Fruit fly (Drosophila melanogaster) whole organism, embryonic: Measurements from ENCODE around the gene Bx.

Experiments used
- B-H1 ChIP-seq: fragments of 200-800 bp; sonication (Bioruptor generic); IDR thresholded peaks from 3 replicates; pipeline ENCODE4 v1.3.6; 2022; ENCODE audit warnings: missing biosample characterization, missing genetic modification characterization
- Bteb2 ChIP-seq: fragments of 200-800 bp; sonication (Bioruptor generic); optimal IDR thresholded peaks from 2 replicates; lab custom pipeline; 2016; ENCODE audit warnings: missing biosample characterization, missing genetic modification characterization
- CG10209 ChIP-seq: fragments of 200-800 bp; sonication (Bioruptor generic); optimal IDR thresholded peaks from 3 replicates; lab custom pipeline; 2017; ENCODE audit warnings: missing biosample characterization, mild to moderate bottlenecking, missing genetic modification characterization, missing genetic modification reagents
- CG10431 ChIP-seq: fragments of 200-800 bp; sonication (Bioruptor generic); optimal IDR thresholded peaks from 3 replicates; lab custom pipeline; 2018; ENCODE audit warnings: missing biosample characterization, mild to moderate bottlenecking, missing genetic modification characterization
- CG11504 ChIP-seq: fragments of 200-800 bp; sonication (Bioruptor generic); optimal IDR thresholded peaks from 3 replicates; lab custom pipeline; 2019; ENCODE audit warnings: missing biosample characterization, mild to moderate bottlenecking, missing genetic modification characterization, moderate library complexity
- CG11723 ChIP-seq: fragments of 200-800 bp; sonication (Bioruptor generic); optimal IDR thresholded peaks from 2 replicates; lab custom pipeline; 2017; ENCODE audit warnings: missing biosample characterization, mild to moderate bottlenecking, missing genetic modification characterization
- CG12071 ChIP-seq: fragments of 200-800 bp; sonication (Bioruptor generic); optimal IDR thresholded peaks from 3 replicates; lab custom pipeline; 2018; ENCODE audit warnings: missing biosample characterization, mild to moderate bottlenecking, missing genetic modification characterization
- CG12155 ChIP-seq: fragments of 200-800 bp; sonication (Bioruptor generic); optimal IDR thresholded peaks from 3 replicates; lab custom pipeline; 2016; ENCODE audit warnings: missing biosample characterization, missing genetic modification characterization
- CG12659 ChIP-seq: fragments of 200-800 bp; sonication (Bioruptor generic); optimal IDR thresholded peaks from 3 replicates; lab custom pipeline; 2017; ENCODE audit warnings: mild to moderate bottlenecking, missing biosample characterization, missing genetic modification reagents, missing genetic modification characterization
- CG1602 ChIP-seq: fragments of 200-800 bp; sonication (Bioruptor generic); optimal IDR thresholded peaks from 3 replicates; lab custom pipeline; 2016; ENCODE audit warnings: missing biosample characterization, missing genetic modification characterization
- CG1792 ChIP-seq: fragments of 200-800 bp; sonication (Bioruptor generic); optimal IDR thresholded peaks from 2 replicates; lab custom pipeline; 2016; ENCODE audit warnings: missing biosample characterization, missing genetic modification characterization
- CG18262 ChIP-seq: fragments of 200-800 bp; optimal IDR thresholded peaks from 3 replicates; lab custom pipeline; 2019; ENCODE audit warnings: missing biosample characterization, mild to moderate bottlenecking, missing genetic modification characterization, moderate library complexity
- CG32532 ChIP-seq: fragments of 200-800 bp; sonication (Bioruptor generic); IDR thresholded peaks from 2 replicates; pipeline ENCODE4 v1.3.6; 2022; ENCODE audit warnings: missing biosample characterization, missing genetic modification characterization
- CG3281 ChIP-seq: fragments of 200-800 bp; sonication (Bioruptor generic); optimal IDR thresholded peaks from 3 replicates; lab custom pipeline; 2017; ENCODE audit warnings: missing biosample characterization, mild to moderate bottlenecking, missing genetic modification characterization
- CG33557 ChIP-seq: fragments of 200-800 bp; sonication (Bioruptor generic); optimal IDR thresholded peaks from 2 replicates; lab custom pipeline; 2019; ENCODE audit warnings: missing biosample characterization, mild to moderate bottlenecking, missing genetic modification characterization, moderate library complexity
- Camta ChIP-seq: fragments of 200-800 bp; sonication (Bioruptor generic); optimal IDR thresholded peaks from 2 replicates; lab custom pipeline; 2016; ENCODE audit warnings: missing biosample characterization, missing genetic modification characterization
- D ChIP-seq, 2 experiments: fragments of 200-800 bp in 1 of 2; fragments of >200 bp in 1 of 2; sonication (Bioruptor generic) in 1 of 2; optimal IDR thresholded peaks; 2 replicates in 1 of 2; 3 replicates in 1 of 2; lab custom pipeline; 2017; ENCODE audit warnings: mild to moderate bottlenecking in 1 of 2, missing biosample characterization in 1 of 2, missing genetic modification characterization in 1 of 2, missing genetic modification reagents in 1 of 2
- Dref ChIP-seq: fragments of 200-800 bp; sonication (Bioruptor generic); IDR thresholded peaks from 2 replicates; pipeline ENCODE4 v1.3.6; 2022; ENCODE audit warnings: missing biosample characterization, missing genetic modification characterization
- Gug ChIP-seq: fragments of 200-800 bp; sonication (Bioruptor generic); IDR thresholded peaks from 4 replicates; pipeline ENCODE4 v1.3.6; 2022; ENCODE audit warnings: missing biosample characterization, missing genetic modification characterization
- Hand ChIP-seq: fragments of 200-800 bp; sonication (Bioruptor generic); optimal IDR thresholded peaks from 2 replicates; lab custom pipeline; 2017; ENCODE audit warnings: mild to moderate bottlenecking, missing biosample characterization, missing genetic modification reagents, missing genetic modification characterization
- Lhr ChIP-seq: fragments of 200-800 bp; sonication (Bioruptor generic); optimal IDR thresholded peaks from 3 replicates; lab custom pipeline; 2017; ENCODE audit warnings: mild to moderate bottlenecking, missing biosample characterization, missing genetic modification reagents, missing genetic modification characterization
- Mrtf ChIP-seq: fragments of 200-800 bp; sonication (Bioruptor generic); IDR thresholded peaks from 3 replicates; pipeline ENCODE4 v1.3.6; 2022; ENCODE audit warnings: missing biosample characterization, missing genetic modification characterization
- NFAT ChIP-seq: fragments of 200-800 bp; sonication (Bioruptor generic); IDR thresholded peaks from 2 replicates; pipeline ENCODE4 v1.3.6; 2022; ENCODE audit warnings: missing biosample characterization, missing genetic modification characterization
- NfI ChIP-seq: fragments of 200-800 bp; sonication (Bioruptor generic); optimal IDR thresholded peaks from 3 replicates; lab custom pipeline; 2018; ENCODE audit warnings: missing biosample characterization, mild to moderate bottlenecking, missing genetic modification characterization, moderate library complexity
- Oaz ChIP-seq: fragments of 200-800 bp; sonication (Bioruptor generic); IDR thresholded peaks from 2 replicates; pipeline ENCODE4 v1.3.6; 2022; ENCODE audit warnings: missing biosample characterization, missing genetic modification characterization
- Pdp1 ChIP-seq, 2 experiments: fragments of 200-800 bp; sonication (Bioruptor generic); optimal IDR thresholded peaks; 3 replicates each; lab custom pipeline; 2016; ENCODE audit warnings: missing biosample characterization in 2 of 2, missing genetic modification characterization in 2 of 2, mild to moderate bottlenecking in 1 of 2, moderate library complexity in 1 of 2
- Sox100B ChIP-seq: fragments of 200-800 bp; sonication (Bioruptor generic); optimal IDR thresholded peaks from 3 replicates; lab custom pipeline; 2018; ENCODE audit warnings: missing biosample characterization, mild to moderate bottlenecking, missing genetic modification characterization
- Sry-δ ChIP-seq: fragments of 200-800 bp; sonication (Bioruptor generic); optimal IDR thresholded peaks from 2 replicates; lab custom pipeline; 2016; ENCODE audit warnings: missing biosample characterization, missing genetic modification characterization
- amos ChIP-seq: fragments of 200-800 bp; sonication (Bioruptor generic); IDR thresholded peaks from 2 replicates; pipeline ENCODE4 v1.3.6; 2022; ENCODE audit warnings: missing biosample characterization, missing genetic modification characterization; ENCODE audit not compliant: partially characterized antibody
- az2 ChIP-seq: fragments of 200-800 bp; sonication (Bioruptor generic); optimal IDR thresholded peaks from 3 replicates; lab custom pipeline; 2016; ENCODE audit warnings: missing biosample characterization, missing genetic modification characterization
- caup ChIP-seq: fragments of 200-800 bp; sonication (Bioruptor generic); optimal IDR thresholded peaks from 3 replicates; lab custom pipeline; 2017; ENCODE audit warnings: missing biosample characterization, mild to moderate bottlenecking, missing genetic modification characterization, moderate library complexity; ENCODE audit not compliant: severe bottlenecking
- chm ChIP-seq: fragments of 200-800 bp; sonication (Bioruptor generic); IDR thresholded peaks from 2 replicates; pipeline ENCODE4 v1.3.6; 2022; ENCODE audit warnings: missing biosample characterization, missing genetic modification characterization
- crol ChIP-seq: fragments of 200-800 bp; sonication (Bioruptor generic); IDR thresholded peaks from 2 replicates; pipeline ENCODE4 v1.3.6; 2022; ENCODE audit warnings: missing biosample characterization, missing genetic modification characterization
- esg ChIP-seq: fragments of 200-800 bp; sonication (Bioruptor generic); conservative IDR thresholded peaks from 2 replicates; pipeline ENCODE4 v1.3.6; 2022; ENCODE audit warnings: missing biosample characterization, missing genetic modification characterization
- gem ChIP-seq: fragments of 200-800 bp; sonication (Bioruptor generic); optimal IDR thresholded peaks from 2 replicates; lab custom pipeline; 2019; ENCODE audit warnings: missing biosample characterization, mild to moderate bottlenecking, missing genetic modification characterization, moderate library complexity
- grn ChIP-seq: fragments of 200-800 bp; sonication (Bioruptor generic); optimal IDR thresholded peaks from 3 replicates; lab custom pipeline; 2017; ENCODE audit warnings: missing biosample characterization, missing genetic modification characterization
- gro ChIP-seq: fragments of 200-800 bp; sonication (Bioruptor generic); optimal IDR thresholded peaks from 2 replicates; lab custom pipeline; 2016; ENCODE audit warnings: missing biosample characterization, missing genetic modification characterization
- hkb ChIP-seq, 2 experiments: fragments of 200-800 bp in 1 of 2; fragments of >200 bp in 1 of 2; sonication (Bioruptor generic) in 1 of 2; IDR thresholded peaks in 1 of 2; optimal IDR thresholded peaks in 1 of 2; 2 replicates each; pipeline versions ENCODE4 v1.3.6 to Lab custom; 2017 to 2022; ENCODE audit warnings: missing biosample characterization in 1 of 2, missing genetic modification characterization in 1 of 2
- lab ChIP-seq: fragments of 200-800 bp; sonication (Bioruptor generic); optimal IDR thresholded peaks from 3 replicates; lab custom pipeline; 2017; ENCODE audit warnings: missing biosample characterization, missing genetic modification characterization, mild to moderate bottlenecking, moderate library complexity, missing genetic modification reagents
- odd ChIP-seq: fragments of 200-800 bp; sonication (Bioruptor generic); optimal IDR thresholded peaks from 2 replicates; lab custom pipeline; 2017; ENCODE audit warnings: missing biosample characterization, mild to moderate bottlenecking, missing genetic modification characterization
- otp ChIP-seq: fragments of 200-800 bp; sonication (Bioruptor generic); IDR thresholded peaks from 3 replicates; pipeline ENCODE4, ENCODE4 v1.3.6; 2022; ENCODE audit warnings: missing biosample characterization, missing genetic modification characterization
- pfk ChIP-seq: fragments of 200-800 bp; sonication (Bioruptor generic); optimal IDR thresholded peaks from 2 replicates; lab custom pipeline; 2018; ENCODE audit warnings: missing biosample characterization, mild to moderate bottlenecking, missing genetic modification characterization, moderate library complexity
- prd ChIP-seq, 3 experiments: fragments of >200 bp in 2 of 3; fragments of 200-800 bp in 1 of 3; sonication (Bioruptor generic) in 1 of 3; optimal IDR thresholded peaks in 2 of 3; IDR thresholded peaks in 1 of 3; 2 replicates in 2 of 3; 3 replicates in 1 of 3; pipeline versions ENCODE4 v1.3.6 to Lab custom; 2017 to 2022; ENCODE audit warnings: missing biosample characterization in 1 of 3, missing genetic modification characterization in 1 of 3
- sima ChIP-seq: fragments of 200-800 bp; sonication (Bioruptor generic); optimal IDR thresholded peaks from 2 replicates; lab custom pipeline; 2016; ENCODE audit warnings: missing biosample characterization, missing genetic modification characterization
- sisA ChIP-seq: fragments of 200-800 bp; sonication (Bioruptor generic); IDR thresholded peaks from 2 replicates; pipeline ENCODE4 v1.3.6; 2022; ENCODE audit warnings: missing biosample characterization, missing genetic modification characterization
- slp2 ChIP-seq: fragments of 200-800 bp; sonication (Bioruptor generic); optimal IDR thresholded peaks from 2 replicates; lab custom pipeline; 2016; ENCODE audit warnings: missing biosample characterization, missing genetic modification characterization
- unpg ChIP-seq: fragments of 200-800 bp; sonication (Bioruptor generic); optimal IDR thresholded peaks from 3 replicates; lab custom pipeline; 2018; ENCODE audit warnings: missing biosample characterization, mild to moderate bottlenecking, missing genetic modification characterization, moderate library complexity
- wdn ChIP-seq: fragments of 200-800 bp; sonication (Bioruptor generic); IDR thresholded peaks from 2 replicates; pipeline ENCODE4 v1.3.6; 2022; ENCODE audit warnings: missing biosample characterization, missing genetic modification characterization
- zfh1 ChIP-seq: fragments of 200-800 bp; sonication (Bioruptor generic); IDR thresholded peaks from 3 replicates; pipeline ENCODE4 v1.3.6; 2022; ENCODE audit warnings: missing biosample characterization, missing genetic modification characterization

The Bx gene

dm6 chrX:18467881-18468280 lies 47.3 kb upstream of the Bx start (continued):
- TF ChIP-seq CG18262 (no peak), NFAT (GFP tag; lab: Robert Waterston, UW) (no peak), caup (GFP tag; lab: Kevin White, UChicago) (peak; percentile 7), pfk (GFP tag; lab: Kevin White, UChicago) (no peak), odd (GFP tag; lab: Kevin White, UChicago) (no peak), esg (no peak), amos (no peak), CG10431 (GFP tag; lab: Kevin White, UChicago) (no peak), CG33557 (no peak), CG11504 (tag; lab: Kevin White, UChicago) (peak; percentile 52), lab (GFP tag; lab: Kevin White, UChicago) (peak; percentile 62), Sry-δ (GFP tag; lab: Kevin White, UChicago) (no peak), gem (tag; lab: Kevin White, UChicago) (peak; percentile 36), prd (optimal IDR thresholded peaks at IDR 0.05; lab: Kevin White, UChicago) (no peak), prd (GFP tag; IDR thresholded peaks at IDR 0.05; lab: Robert Waterston, UW) (peak; percentile 30; the same call in 1 of the 3 replicates), Lhr (GFP tag; lab: Kevin White, UChicago) (no peak), chm (GFP tag; lab: Robert Waterston, UW) (no peak), Pdp1 (GFP tag; optimal IDR thresholded peaks at IDR 0.05; lab: Kevin White, UChicago) (peak in 1 of 2 experiments; percentile 12), otp (GFP tag; lab: Robert Waterston, UW) (no peak), CG3281 (GFP tag; lab: Kevin White, UChicago) (peak; percentile 32), CG12155 (GFP tag; lab: Kevin White, UChicago) (no peak), Bteb2 (GFP tag; lab: Kevin White, UChicago) (no peak), CG1602 (GFP tag; lab: Kevin White, UChicago) (peak; percentile 7), Dref (GFP tag; lab: Robert Waterston, UW) (no peak), slp2 (GFP tag; lab: Kevin White, UChicago) (no peak), sisA (GFP tag; lab: Robert Waterston, UW) (peak; percentile 33; the same call in 1 of the 2 replicates), az2 (GFP tag; lab: Kevin White, UChicago) (no peak), grn (GFP tag; lab: Kevin White, UChicago) (no peak), CG11723 (GFP tag; lab: Kevin White, UChicago) (no peak), CG12659 (GFP tag; lab: Kevin White, UChicago) (peak; percentile 4), Camta (no peak), gro (GFP tag; lab: Kevin White, UChicago) (no peak), D (optimal IDR thresholded peaks at IDR 0.05; lab: Kevin White, UChicago) (no peak), D (GFP tag; optimal IDR thresholded peaks at IDR 0.05; lab: Kevin White, UChicago) (no peak), Oaz (GFP tag; lab: Robert Waterston, UW) (no peak), unpg (GFP tag; lab: Kevin White, UChicago) (peak; percentile 25), CG1792 (GFP tag; lab: Kevin White, UChicago) (no peak), Hand (GFP tag; lab: Kevin White, UChicago) (peak; percentile 24), Gug (no peak; the same call in 3 of the 4 replicates), Mrtf (GFP tag; lab: Robert Waterston, UW) (0 out of 3 replicates have a peak, but pooled peaks have one; percentile 21), CG12071 (no peak), NfI (GFP tag; lab: Kevin White, UChicago) (no peak), zfh1 (GFP tag; lab: Robert Waterston, UW) (no peak), Sox100B (GFP tag; lab: Kevin White, UChicago) (no peak), B-H1 (GFP tag; lab: Robert Waterston, UW) (no peak), wdn (GFP tag; lab: Robert Waterston, UW) (no peak), hkb (optimal IDR thresholded peaks at IDR 0.05; lab: Kevin White, UChicago) (no peak), hkb (GFP tag; IDR thresholded peaks at IDR 0.05; lab: Robert Waterston, UW) (peak; percentile 60), crol (GFP tag; lab: Robert Waterston, UW) (no peak), CG10209 (GFP tag; lab: Kevin White, UChicago) (peak; percentile 10), CG32532 (GFP tag; lab: Robert Waterston, UW) (peak; percentile 65), sima (GFP tag; lab: Kevin White, UChicago) (no peak)
